Worm (Caenorhabditis elegans): ENCODE results near the gene spcs-2.

The spcs-2 gene

DNA sequence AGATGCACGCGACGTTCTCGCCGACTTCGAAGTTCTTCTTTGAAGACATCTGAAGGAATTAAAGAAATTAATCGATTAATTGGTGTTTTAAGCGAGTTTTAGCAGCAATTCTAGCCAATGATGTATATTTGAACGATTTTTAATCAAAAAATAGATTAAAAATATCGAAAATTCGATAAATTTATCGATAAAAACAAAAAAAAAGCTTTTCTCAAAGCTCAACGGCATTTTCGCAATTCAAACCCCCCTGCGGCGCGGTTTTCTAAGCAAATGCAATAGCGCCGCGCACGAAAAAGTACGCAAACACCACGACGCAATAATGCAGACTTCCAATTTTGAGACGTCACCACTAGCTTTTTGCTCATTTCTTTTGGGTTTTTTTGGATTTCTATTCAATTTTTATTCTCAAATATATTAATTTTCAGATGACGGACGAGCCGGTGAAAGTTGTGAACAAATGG is at the start of gene spcs-2, which contains the start of gene mrg-1:
TSS of gene spcs-2 (plus strand) at position 426 of the 461 bp plus-strand sequence.
TSS of gene mrg-1 (minus strand) at position 51 of the 461 bp plus-strand sequence.
- TF ChIP-seq ref-1 (GFP tag; conservative IDR thresholded peaks at IDR 0.05) (no peak), T22C8.4 (GFP tag; IDR thresholded peaks at IDR 0.05) (no peak), klf-2 (GFP tag; conservative IDR thresholded peaks at IDR 0.05) (peak; percentile 58; the same call in 1 of the 2 replicates), cog-1 (tag; optimal IDR thresholded peaks at IDR 0.05) (peak; percentile 72), ztf-23 (GFP tag; IDR thresholded peaks at IDR 0.05) (peak; percentile 86), ztf-29 (GFP tag; IDR thresholded peaks at IDR 0.05) (0 out of 2 replicates have a peak, but pooled peaks have one; percentile 67), flt-1 (GFP tag; IDR thresholded peaks at IDR 0.05) (peak; percentile 85), tab-1 (GFP tag; IDR thresholded peaks at IDR 0.05) (peak; percentile 76), med-1 (GFP tag; optimal IDR thresholded peaks at IDR 0.05; ENCODE audit: insufficient read depth) (peak; percentile 74)

DNA sequence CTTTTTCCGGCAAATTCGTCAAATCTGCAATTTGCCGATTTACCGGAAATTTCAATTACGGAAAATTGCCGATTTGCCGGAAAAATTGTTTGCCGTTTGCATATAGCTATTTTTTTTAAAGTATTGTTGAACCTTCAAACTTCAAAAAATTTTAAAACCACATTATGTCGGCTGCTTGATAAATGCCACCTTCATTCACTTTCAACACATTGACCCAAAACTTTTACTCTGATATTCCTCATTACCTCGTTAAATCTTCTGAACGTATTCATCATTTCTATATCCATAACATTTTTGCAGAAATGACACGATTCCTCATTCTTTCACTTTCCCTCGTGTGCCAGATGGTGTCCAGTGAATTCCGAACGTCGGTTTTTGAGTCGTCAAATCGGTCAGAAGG is 45.8 kb upstream of the spcs-2 start, which contains the start of gene Y37D8A.3:
TSS of gene Y37D8A.3 (plus strand) at position 301 of the 400 bp plus-strand sequence.
- TF ChIP-seq T22C8.4 (GFP tag; IDR thresholded peaks at IDR 0.05) (no peak), flt-1 (GFP tag; IDR thresholded peaks at IDR 0.05) (no peak), cog-1 (tag; optimal IDR thresholded peaks at IDR 0.05) (no peak)

DNA sequence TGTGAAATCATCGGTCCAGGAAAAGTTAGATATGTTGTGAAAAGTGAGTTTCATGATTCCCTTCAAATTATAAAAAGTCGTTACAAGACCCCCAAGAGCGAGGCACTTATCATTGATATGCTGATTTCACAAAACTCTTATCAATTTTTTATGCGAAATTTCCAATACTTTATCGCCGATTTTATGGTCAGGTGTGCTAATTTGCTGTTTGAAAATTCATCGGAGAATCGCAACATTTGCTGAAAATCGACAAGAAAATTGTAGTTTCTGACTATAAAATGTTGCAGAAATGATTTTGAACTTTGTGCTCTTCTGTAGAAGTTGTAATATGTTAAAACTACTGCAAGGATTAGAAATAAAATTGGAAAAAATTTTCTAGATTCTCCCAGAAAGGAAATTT is 43.1 kb upstream of the spcs-2 start:
- TF ChIP-seq ref-1 (GFP tag; conservative IDR thresholded peaks at IDR 0.05) (no peak), T22C8.4 (GFP tag; IDR thresholded peaks at IDR 0.05) (no peak), klf-2 (GFP tag; conservative IDR thresholded peaks at IDR 0.05) (no peak), ztf-29 (GFP tag; IDR thresholded peaks at IDR 0.05) (no peak), med-1 (GFP tag; optimal IDR thresholded peaks at IDR 0.05; ENCODE audit: insufficient read depth) (no peak), flt-1 (GFP tag; IDR thresholded peaks at IDR 0.05) (no peak), tab-1 (GFP tag; IDR thresholded peaks at IDR 0.05) (no peak), cog-1 (tag; optimal IDR thresholded peaks at IDR 0.05) (no peak), ztf-23 (GFP tag; IDR thresholded peaks at IDR 0.05) (no peak)

DNA sequence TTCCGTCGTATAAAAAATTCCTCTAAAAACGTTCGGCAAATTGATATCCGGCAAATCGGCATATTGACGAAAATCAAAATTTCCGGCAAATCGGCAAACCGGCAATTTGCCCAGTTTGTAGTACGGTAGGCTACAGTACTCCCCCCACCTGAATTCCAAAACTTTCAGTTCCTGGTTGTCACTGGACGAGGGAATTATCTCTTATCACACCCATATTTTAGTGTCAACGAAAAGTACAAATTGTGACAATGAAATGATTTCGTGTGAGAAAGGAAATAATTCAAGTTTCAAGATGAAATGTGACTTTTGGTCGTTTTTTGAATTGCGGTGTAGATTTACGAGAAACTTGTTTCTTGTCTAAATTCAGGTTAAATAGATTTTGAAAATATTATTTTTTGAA is 41.8 kb upstream of the spcs-2 start:
- TF ChIP-seq T22C8.4 (GFP tag; IDR thresholded peaks at IDR 0.05) (no peak), tab-1 (GFP tag; IDR thresholded peaks at IDR 0.05) (no peak), cog-1 (tag; optimal IDR thresholded peaks at IDR 0.05) (no peak), med-1 (GFP tag; optimal IDR thresholded peaks at IDR 0.05; ENCODE audit: insufficient read depth) (no peak), flt-1 (GFP tag; IDR thresholded peaks at IDR 0.05) (no peak), ztf-29 (GFP tag; IDR thresholded peaks at IDR 0.05) (no peak), ztf-23 (GFP tag; IDR thresholded peaks at IDR 0.05) (no peak), ref-1 (GFP tag; conservative IDR thresholded peaks at IDR 0.05) (no peak), klf-2 (GFP tag; conservative IDR thresholded peaks at IDR 0.05) (no peak)

DNA sequence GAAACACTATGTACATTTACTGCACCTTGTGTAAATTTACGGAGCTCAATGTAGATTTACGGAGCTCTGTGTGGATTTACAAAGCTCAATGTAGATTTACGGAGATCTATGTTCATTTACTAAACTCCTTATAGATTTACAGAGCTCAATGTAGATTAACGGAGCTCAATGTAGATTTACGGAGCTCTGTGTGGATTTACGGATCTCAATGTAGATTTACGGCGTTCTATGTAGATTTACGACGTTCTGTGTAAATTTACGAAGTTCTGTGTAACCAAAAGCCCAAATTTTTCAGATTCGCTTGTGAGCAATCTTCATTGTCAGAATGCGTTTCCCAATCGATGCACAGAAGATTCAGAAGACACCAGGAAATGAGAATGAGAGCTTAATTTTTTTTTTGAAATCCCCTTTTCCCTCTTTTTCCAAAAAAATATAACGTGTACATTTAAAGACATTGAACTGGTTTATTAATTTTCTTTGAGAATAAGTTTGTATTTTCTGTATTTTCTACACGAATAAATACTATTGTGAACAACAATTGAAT is 38.0 kb upstream of the spcs-2 start:
- no peak for TF ChIP-seq tab-1 (GFP tag; IDR thresholded peaks at IDR 0.05)
- TF ChIP-seq ztf-23 (GFP tag; IDR thresholded peaks at IDR 0.05) = no peak
- TF ChIP-seq ztf-29 (GFP tag; IDR thresholded peaks at IDR 0.05) = no peak
- no peak for TF ChIP-seq klf-2 (GFP tag; conservative IDR thresholded peaks at IDR 0.05)
- TF ChIP-seq T22C8.4 (GFP tag; IDR thresholded peaks at IDR 0.05) = no peak
- no peak for TF ChIP-seq ref-1 (GFP tag; conservative IDR thresholded peaks at IDR 0.05)
- TF ChIP-seq med-1 (GFP tag; optimal IDR thresholded peaks at IDR 0.05; ENCODE audit: insufficient read depth) = no peak
- TF ChIP-seq cog-1 (tag; optimal IDR thresholded peaks at IDR 0.05) = no peak
- no peak for TF ChIP-seq flt-1 (GFP tag; IDR thresholded peaks at IDR 0.05)

DNA sequence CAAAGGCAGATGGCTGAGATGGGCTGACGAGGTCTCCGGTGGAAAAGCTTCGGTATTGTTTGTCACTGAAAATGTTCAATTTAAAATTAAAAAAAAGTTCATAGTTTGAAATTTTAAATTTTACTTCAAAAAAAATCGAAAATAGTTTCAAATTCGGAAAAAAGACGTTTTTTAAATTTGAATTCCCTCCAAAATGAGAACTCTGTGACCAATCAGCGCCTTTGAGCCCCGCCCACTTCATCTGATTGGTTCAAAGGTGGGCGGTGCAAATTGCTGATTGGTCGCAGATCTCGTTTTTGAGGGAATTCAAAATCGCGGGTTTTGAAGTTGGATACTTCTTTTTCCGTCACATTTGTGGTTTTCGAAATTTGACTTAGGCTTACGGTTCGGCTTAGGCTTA is 36.5 kb upstream of the spcs-2 start:
- no peak for TF ChIP-seq ztf-29 (GFP tag; IDR thresholded peaks at IDR 0.05)
- TF ChIP-seq tab-1 (GFP tag; IDR thresholded peaks at IDR 0.05) = no peak
- no peak for TF ChIP-seq med-1 (GFP tag; optimal IDR thresholded peaks at IDR 0.05; ENCODE audit: insufficient read depth)
- no peak for TF ChIP-seq ztf-23 (GFP tag; IDR thresholded peaks at IDR 0.05)
- TF ChIP-seq ref-1 (GFP tag; conservative IDR thresholded peaks at IDR 0.05) = no peak
- no peak for TF ChIP-seq cog-1 (tag; optimal IDR thresholded peaks at IDR 0.05)
- no peak for TF ChIP-seq T22C8.4 (GFP tag; IDR thresholded peaks at IDR 0.05)
- no peak for TF ChIP-seq flt-1 (GFP tag; IDR thresholded peaks at IDR 0.05)
- no peak for TF ChIP-seq klf-2 (GFP tag; conservative IDR thresholded peaks at IDR 0.05)

DNA sequence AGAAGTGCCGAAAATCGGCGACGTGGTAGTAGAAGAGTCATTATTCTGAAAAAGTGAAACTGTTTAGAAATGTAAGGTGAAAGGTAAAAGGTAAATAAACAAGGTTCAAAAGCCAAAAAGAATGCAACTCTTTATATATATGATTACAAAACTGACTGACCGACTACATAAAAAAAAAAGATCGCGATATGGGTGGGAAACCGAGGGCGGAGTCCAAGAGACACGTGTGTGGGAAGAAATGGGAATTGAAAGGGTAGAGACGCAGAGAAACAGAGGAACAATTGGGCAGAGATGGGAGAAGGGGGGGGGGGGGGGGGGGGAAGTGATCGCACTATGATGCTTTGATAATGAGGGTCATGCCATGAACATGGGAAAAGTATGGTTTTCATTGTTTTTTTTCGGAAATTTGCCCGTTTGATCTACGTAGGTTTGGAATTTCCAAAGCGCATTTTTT is 35.9 kb upstream of the spcs-2 start, which contains the start of gene Y37D8A.4:
TSS of gene Y37D8A.4 (minus strand) at position 51 of the 454 bp plus-strand sequence.
- TF ChIP-seq flt-1 (GFP tag; IDR thresholded peaks at IDR 0.05) (no peak), med-1 (GFP tag; optimal IDR thresholded peaks at IDR 0.05; ENCODE audit: insufficient read depth) (no peak), ztf-23 (GFP tag; IDR thresholded peaks at IDR 0.05) (no peak), T22C8.4 (GFP tag; IDR thresholded peaks at IDR 0.05) (no peak), klf-2 (GFP tag; conservative IDR thresholded peaks at IDR 0.05) (no peak), ref-1 (GFP tag; conservative IDR thresholded peaks at IDR 0.05) (no peak), tab-1 (GFP tag; IDR thresholded peaks at IDR 0.05) (no peak), ztf-29 (GFP tag; IDR thresholded peaks at IDR 0.05) (no peak), cog-1 (tag; optimal IDR thresholded peaks at IDR 0.05) (no peak)

DNA sequence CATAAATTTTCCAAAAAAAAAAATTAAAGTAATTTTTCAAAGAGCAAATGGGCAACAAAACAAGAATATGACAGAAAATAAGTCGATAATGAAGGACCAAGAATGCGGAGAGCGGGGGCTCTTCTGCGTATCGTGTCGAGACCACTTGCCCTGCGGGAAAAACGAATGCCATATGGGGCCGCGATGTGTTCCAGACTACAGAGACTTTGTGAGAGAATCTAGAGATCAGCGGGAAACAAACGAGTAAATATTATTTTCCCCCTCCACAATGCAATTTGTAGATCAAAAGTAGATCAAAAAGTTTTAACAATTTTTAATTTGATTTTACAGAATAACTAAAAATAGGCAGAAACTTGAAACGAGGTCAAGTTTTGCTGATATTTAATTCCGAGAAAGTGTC is 34.6 kb upstream of the spcs-2 start:
- no peak for TF ChIP-seq tab-1 (GFP tag; IDR thresholded peaks at IDR 0.05)
- TF ChIP-seq cog-1 (tag; optimal IDR thresholded peaks at IDR 0.05) = no peak
- no peak for TF ChIP-seq ref-1 (GFP tag; conservative IDR thresholded peaks at IDR 0.05)
- TF ChIP-seq ztf-23 (GFP tag; IDR thresholded peaks at IDR 0.05) = no peak
- no peak for TF ChIP-seq flt-1 (GFP tag; IDR thresholded peaks at IDR 0.05)
- TF ChIP-seq T22C8.4 (GFP tag; IDR thresholded peaks at IDR 0.05) = no peak
- TF ChIP-seq med-1 (GFP tag; optimal IDR thresholded peaks at IDR 0.05; ENCODE audit: insufficient read depth) = no peak
- no peak for TF ChIP-seq ztf-29 (GFP tag; IDR thresholded peaks at IDR 0.05)
- TF ChIP-seq klf-2 (GFP tag; conservative IDR thresholded peaks at IDR 0.05) = no peak

DNA sequence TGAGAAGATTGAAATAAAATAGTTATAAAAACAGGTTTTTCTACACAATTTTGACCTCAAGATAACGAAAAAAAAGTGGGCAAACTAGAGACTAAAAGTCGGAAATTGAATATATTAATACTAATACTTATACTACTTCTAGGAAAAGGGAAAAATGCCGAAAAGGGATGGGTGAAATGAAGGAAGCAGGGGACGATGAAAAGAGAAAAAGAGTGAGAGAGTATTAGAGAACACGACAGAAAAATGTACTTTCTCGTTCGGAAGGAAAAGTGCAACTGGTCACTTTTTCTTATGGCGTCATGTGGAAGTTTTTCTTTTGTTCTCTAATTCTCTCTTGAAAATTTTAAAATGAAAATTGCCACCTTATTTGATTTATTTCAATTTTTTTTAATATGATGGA is 33.5 kb upstream of the spcs-2 start:
- TF ChIP-seq cog-1 (tag; optimal IDR thresholded peaks at IDR 0.05) (no peak), klf-2 (GFP tag; conservative IDR thresholded peaks at IDR 0.05) (no peak), ref-1 (GFP tag; conservative IDR thresholded peaks at IDR 0.05) (no peak), med-1 (GFP tag; optimal IDR thresholded peaks at IDR 0.05; ENCODE audit: insufficient read depth) (no peak), T22C8.4 (GFP tag; IDR thresholded peaks at IDR 0.05) (no peak), flt-1 (GFP tag; IDR thresholded peaks at IDR 0.05) (no peak), ztf-23 (GFP tag; IDR thresholded peaks at IDR 0.05) (no peak), tab-1 (GFP tag; IDR thresholded peaks at IDR 0.05) (no peak), ztf-29 (GFP tag; IDR thresholded peaks at IDR 0.05) (no peak)
